Worm (Caenorhabditis elegans) whole organism, late embryonic: ENCODE measurements around the gene F59E12.1.

Source experiments
- C08G9.2 ChIP-seq: sonication (generic microtip); optimal IDR thresholded peaks from 2 replicates; lab custom pipeline; 2016; ENCODE audit warnings: mild to moderate bottlenecking, missing genetic modification characterization, moderate library complexity, missing compliant biosample characterization
- C38D4.7 ChIP-seq: fragments of 200-800 bp; sonication (Bioruptor generic); optimal IDR thresholded peaks from 2 replicates; lab custom pipeline; 2018; ENCODE audit warnings: mild to moderate bottlenecking, missing genetic modification characterization, moderate library complexity, missing compliant biosample characterization
- F13H6.1 ChIP-seq: sonication (generic microtip); optimal IDR thresholded peaks from 2 replicates; lab custom pipeline; 2016; ENCODE audit warnings: missing genetic modification characterization, missing compliant biosample characterization
- K02D7.2 ChIP-seq: sonication (generic microtip); optimal IDR thresholded peaks from 2 replicates; lab custom pipeline; 2017; ENCODE audit warnings: mild to moderate bottlenecking, missing genetic modification characterization, missing compliant biosample characterization
- T23F11.4 ChIP-seq: fragments of 200-800 bp; sonication (Bioruptor generic); optimal IDR thresholded peaks from 2 replicates; lab custom pipeline; 2018; ENCODE audit warnings: mild to moderate bottlenecking, missing genetic modification characterization, missing compliant biosample characterization
- ceh-14 ChIP-seq: sonication (generic microtip); optimal IDR thresholded peaks from 2 replicates; lab custom pipeline; 2016; ENCODE audit warnings: missing genotype, missing genetic modification characterization, missing compliant biosample characterization
- ceh-18 ChIP-seq: sonication (generic microtip); optimal IDR thresholded peaks from 2 replicates; lab custom pipeline; 2016; ENCODE audit warnings: missing genetic modification characterization, missing compliant biosample characterization
- ceh-2 ChIP-seq: sonication (generic microtip); optimal IDR thresholded peaks from 2 replicates; lab custom pipeline; 2016; ENCODE audit warnings: missing genotype, missing genetic modification characterization, missing compliant biosample characterization
- ceh-22 ChIP-seq: sonication (generic microtip); optimal IDR thresholded peaks from 2 replicates; lab custom pipeline; 2017; ENCODE audit warnings: missing biosample characterization, missing genetic modification characterization
- ceh-24 ChIP-seq: sonication (generic microtip); optimal IDR thresholded peaks from 2 replicates; lab custom pipeline; 2016; ENCODE audit warnings: mild to moderate bottlenecking, missing genetic modification characterization, missing compliant biosample characterization
- ceh-30 ChIP-seq: fragments of 150-350 bp; optimal IDR thresholded peaks from 2 replicates; lab custom pipeline; 2014; ENCODE audit warnings: missing biosample characterization, missing genetic modification characterization
- ceh-34 ChIP-seq: sonication (generic microtip); optimal IDR thresholded peaks from 2 replicates; lab custom pipeline; 2016; ENCODE audit warnings: mild to moderate bottlenecking, missing genetic modification characterization, missing compliant biosample characterization
- ceh-45 ChIP-seq: fragments of 200-800 bp; sonication (Bioruptor generic); IDR thresholded peaks from 2 replicates; pipeline ENCODE4 v1.3.6; 2022; ENCODE audit warnings: missing genetic modification reagents, missing genetic modification characterization, missing compliant biosample characterization
- ceh-48 ChIP-seq: sonication (generic microtip); optimal IDR thresholded peaks from 2 replicates; lab custom pipeline; 2016; ENCODE audit warnings: missing genetic modification characterization, inconsistent platforms, missing compliant biosample characterization
- ceh-6 ChIP-seq: fragments of 200-800 bp; sonication (Bioruptor generic); optimal IDR thresholded peaks from 2 replicates; lab custom pipeline; 2018; ENCODE audit warnings: mild to moderate bottlenecking, missing genetic modification characterization, missing compliant biosample characterization
- che-1 ChIP-seq: sonication (generic microtip); optimal IDR thresholded peaks from 2 replicates; lab custom pipeline; 2016; ENCODE audit warnings: mild to moderate bottlenecking, missing genetic modification characterization, missing compliant biosample characterization
- elt-2 ChIP-seq: sonication (generic microtip); optimal IDR thresholded peaks from 2 replicates; lab custom pipeline; 2016; ENCODE audit warnings: missing genetic modification reagents, missing genetic modification characterization, missing compliant biosample characterization
- elt-4 ChIP-seq: sonication (generic microtip); optimal IDR thresholded peaks from 2 replicates; lab custom pipeline; 2016; ENCODE audit warnings: missing genetic modification characterization, missing compliant biosample characterization
- gmeb-2 ChIP-seq: sonication (generic microtip); optimal IDR thresholded peaks from 2 replicates; lab custom pipeline; 2016; ENCODE audit warnings: missing genetic modification characterization, inconsistent platforms, missing compliant biosample characterization
- hlh-13 ChIP-seq: fragments of 200-800 bp; sonication (Bioruptor generic); optimal IDR thresholded peaks from 2 replicates; lab custom pipeline; 2018; ENCODE audit warnings: mild to moderate bottlenecking, missing genetic modification characterization, missing compliant biosample characterization
- hlh-6 ChIP-seq: sonication (generic microtip); optimal IDR thresholded peaks from 2 replicates; lab custom pipeline; 2016; ENCODE audit warnings: missing genotype, missing genetic modification characterization, missing compliant biosample characterization
- lim-6 ChIP-seq: sonication (generic microtip); optimal IDR thresholded peaks from 2 replicates; lab custom pipeline; 2016; ENCODE audit warnings: missing genetic modification characterization, missing compliant biosample characterization
- npax-4 ChIP-seq: sonication (generic microtip); optimal IDR thresholded peaks from 2 replicates; lab custom pipeline; 2016; ENCODE audit warnings: missing genetic modification characterization, missing compliant biosample characterization
- pax-1 ChIP-seq: fragments of 150-350 bp; optimal IDR thresholded peaks from 2 replicates; lab custom pipeline; 2014; ENCODE audit warnings: missing biosample characterization, missing genetic modification characterization
- pqm-1 ChIP-seq: sonication (generic microtip); optimal IDR thresholded peaks from 2 replicates; lab custom pipeline; 2016; ENCODE audit warnings: missing genetic modification characterization, missing compliant biosample characterization
- ref-2 ChIP-seq: sonication (generic microtip); optimal IDR thresholded peaks from 2 replicates; lab custom pipeline; 2016; ENCODE audit warnings: missing genetic modification characterization, missing compliant biosample characterization
- rnt-1 ChIP-seq: sonication (generic microtip); optimal IDR thresholded peaks from 2 replicates; lab custom pipeline; 2016; ENCODE audit warnings: missing genetic modification characterization, missing compliant biosample characterization
- sox-2 ChIP-seq: fragments of 200-800 bp; sonication (Bioruptor generic); IDR thresholded peaks from 2 replicates; pipeline ENCODE4 v1.3.6; 2022; ENCODE audit warnings: missing genetic modification reagents, missing genetic modification characterization, missing compliant biosample characterization
- sox-4 ChIP-seq: sonication (generic microtip); optimal IDR thresholded peaks from 2 replicates; lab custom pipeline; 2017; ENCODE audit warnings: mild to moderate bottlenecking, missing genetic modification characterization, inconsistent platforms, missing compliant biosample characterization
- tbx-7 ChIP-seq: sonication (generic microtip); optimal IDR thresholded peaks from 2 replicates; lab custom pipeline; 2016; ENCODE audit warnings: missing genotype, missing genetic modification characterization, missing compliant biosample characterization
- ttx-3 ChIP-seq: sonication (generic microtip); optimal IDR thresholded peaks from 2 replicates; lab custom pipeline; 2016; ENCODE audit warnings: missing genetic modification reagents, missing genetic modification characterization, missing compliant biosample characterization
- unc-42 ChIP-seq: sonication (generic microtip); optimal IDR thresholded peaks from 2 replicates; lab custom pipeline; 2016; ENCODE audit warnings: missing genotype, missing genetic modification characterization, missing compliant biosample characterization
- unc-55 ChIP-seq: sonication (generic microtip); optimal IDR thresholded peaks from 2 replicates; lab custom pipeline; 2017; ENCODE audit warnings: missing biosample characterization, missing genetic modification reagents, missing genetic modification characterization
- ztf-16 ChIP-seq: sonication (generic microtip); optimal IDR thresholded peaks from 2 replicates; lab custom pipeline; 2017; ENCODE audit warnings: missing genetic modification characterization, missing compliant biosample characterization

The F59E12.1 gene

ce11 chrII:5663180-5663791 is 9.0 kb downstream of the F59E12.1 start:
- TF ChIP-seq gmeb-2 (tag; lab: Kevin White, UChicago) = no peak
- TF ChIP-seq pqm-1 (tag; lab: Kevin White, UChicago) = no peak
- no peak for TF ChIP-seq ttx-3 (tag; lab: Kevin White, UChicago)
- peak; percentile 10 for TF ChIP-seq ceh-14 (tag; lab: Kevin White, UChicago)
- no peak for TF ChIP-seq ceh-18
- TF ChIP-seq che-1 = no peak
- TF ChIP-seq unc-42 (tag; lab: Kevin White, UChicago) = peak; percentile 12
- TF ChIP-seq lim-6 = no peak
- TF ChIP-seq, all 69 proteins: peak for 2

- TF ChIP-seq ceh-6 (GFP tag; lab: Kevin White, UChicago) (no peak), ceh-22 (tag; lab: Kevin White, UChicago) (no peak), lim-6 (no peak), T23F11.4 (GFP tag; lab: Kevin White, UChicago) (no peak), sox-2 (no peak), ztf-16 (tag; lab: Kevin White, UChicago) (no peak), ceh-30 (tag; lab: Kevin White, UChicago) (no peak), ceh-45 (GFP tag; lab: Robert Waterston, UW) (no peak), F13H6.1 (tag; lab: Kevin White, UChicago) (no peak), ceh-24 (tag; lab: Kevin White, UChicago) (no peak)
- TF ChIP-seq, all 69 proteins: peak for 0
Observed at ce11 chrII:5665029-5665428, 10.7 kb downstream of the F59E12.1 start, which contains the start of gene C25H3.15. C25H3.15 (plus strand) TSS chrII:5665329.

- TF ChIP-seq npax-4 (no peak), K02D7.2 (tag; lab: Kevin White, UChicago) (no peak), ceh-30 (tag; lab: Kevin White, UChicago) (no peak), ref-2 (no peak), hlh-6 (tag; lab: Kevin White, UChicago) (no peak), pax-1 (no peak)
Observed at ce11 chrII:5665991-5666390, 11.7 kb downstream of the F59E12.1 start, which contains the start of gene C25H3.16. C25H3.16 (plus strand) TSS chrII:5666291.

- TF ChIP-seq sox-4 (tag; lab: Kevin White, UChicago) (no peak), unc-55 (GFP tag; lab: Kevin White, UChicago) (no peak), elt-4 (tag; lab: Kevin White, UChicago) (no peak), pqm-1 (tag; lab: Kevin White, UChicago) (no peak), C08G9.2 (tag; lab: Kevin White, UChicago) (no peak), ceh-34 (tag; lab: Kevin White, UChicago) (no peak), ceh-24 (tag; lab: Kevin White, UChicago) (no peak), ceh-14 (tag; lab: Kevin White, UChicago) (no peak)
- TF ChIP-seq, all 69 proteins: peak for 0
Observed at ce11 chrII:5667540-5667939, 13.2 kb downstream of the F59E12.1 start.

ce11 chrII:5668830-5669229 is 14.5 kb downstream of the F59E12.1 start, which contains the start of gene C25H3.7:
C25H3.7 (minus strand) TSS chrII:5668930.
- TF ChIP-seq ceh-22 (tag; lab: Kevin White, UChicago) = no peak
- no peak for TF ChIP-seq pqm-1 (tag; lab: Kevin White, UChicago)
- TF ChIP-seq ceh-2 = no peak
- no peak for TF ChIP-seq tbx-7
- TF ChIP-seq hlh-13 (GFP tag; lab: Kevin White, UChicago) = no peak
- TF ChIP-seq elt-2 = no peak
- no peak for TF ChIP-seq rnt-1 (tag; lab: Kevin White, UChicago)

- TF ChIP-seq C38D4.7 = no peak
- TF ChIP-seq ceh-48 (tag; lab: Kevin White, UChicago) = no peak
Observed at ce11 chrII:5669580-5669979, 15.3 kb downstream of the F59E12.1 start, which contains the start of gene C25H3.17. C25H3.17 (minus strand) TSS chrII:5669680.
